Worm (Caenorhabditis elegans) whole organism, L2 larva: ENCODE results near the gene srh-251.

ENCODE experiments used
- C34F6.9 ChIP-seq: fragments of 150-350 bp; optimal IDR thresholded peaks from 2 replicates; lab custom pipeline; 2014; ENCODE audit warnings: missing biosample characterization, missing genetic modification characterization
- F13H6.1 ChIP-seq: sonication (generic microtip); optimal IDR thresholded peaks from 2 replicates; lab custom pipeline; 2016; ENCODE audit warnings: missing genetic modification characterization, missing compliant biosample characterization
- R02D3.7 ChIP-seq: fragments of 150-350 bp; optimal IDR thresholded peaks from 2 replicates; lab custom pipeline; 2014; ENCODE audit warnings: missing biosample characterization, missing genetic modification characterization
- Y55F3AM.14 ChIP-seq: fragments of 200-800 bp; sonication (Bioruptor generic); optimal IDR thresholded peaks from 2 replicates; lab custom pipeline; 2018; ENCODE audit warnings: mild to moderate bottlenecking, missing genetic modification characterization, missing compliant biosample characterization
- ama-1 ChIP-seq: fragments of 150-350 bp; optimal IDR thresholded peaks from 2 replicates; lab custom pipeline; 2018; ENCODE audit warnings: inconsistent platforms
- blmp-1 ChIP-seq: sonication (generic microtip); optimal IDR thresholded peaks from 2 replicates; lab custom pipeline; 2017; ENCODE audit warnings: missing genetic modification characterization, mild to moderate bottlenecking, missing compliant biosample characterization, antibody characterized with exemption, moderate library complexity; ENCODE audit not compliant: insufficient read depth
- ceh-16 ChIP-seq: fragments of 150-350 bp; optimal IDR thresholded peaks from 2 replicates; lab custom pipeline; 2014; ENCODE audit warnings: missing biosample characterization, missing genetic modification characterization
- egl-27 ChIP-seq: sonication (generic microtip); optimal IDR thresholded peaks from 3 replicates; lab custom pipeline; 2017; ENCODE audit warnings: missing biosample characterization, missing genetic modification reagents, missing genetic modification characterization
- elt-1 ChIP-seq: fragments of 150-350 bp; optimal IDR thresholded peaks from 2 replicates; lab custom pipeline; 2014; ENCODE audit warnings: missing biosample characterization, missing genetic modification characterization
- elt-3 ChIP-seq: sonication (generic microtip); optimal IDR thresholded peaks from 2 replicates; lab custom pipeline; 2017; ENCODE audit warnings: missing biosample characterization, missing genetic modification characterization
- gmeb-1 ChIP-seq: fragments of 150-350 bp; optimal IDR thresholded peaks from 2 replicates; lab custom pipeline; 2014; ENCODE audit warnings: missing biosample characterization, missing genetic modification characterization
- lin-39 ChIP-seq: fragments of 150-350 bp; optimal IDR thresholded peaks from 2 replicates; lab custom pipeline; 2014; ENCODE audit warnings: missing biosample characterization, missing genetic modification reagents, missing genetic modification characterization
- lsy-2 ChIP-seq, 2 experiments: fragments of 150-350 bp in 1 of 2; sonication (generic microtip) in 1 of 2; optimal IDR thresholded peaks; 2 replicates each; lab custom pipeline; 2014 to 2017; ENCODE audit warnings: missing biosample characterization in 2 of 2, missing genetic modification characterization in 2 of 2
- mab-5 ChIP-seq: fragments of 150-350 bp; optimal IDR thresholded peaks from 2 replicates; lab custom pipeline; 2014; ENCODE audit warnings: missing biosample characterization, missing genetic modification characterization
- mbf-1 ChIP-seq: sonication (generic microtip); optimal IDR thresholded peaks from 2 replicates; lab custom pipeline; 2017; ENCODE audit warnings: missing biosample characterization, missing genetic modification characterization
- mdl-1 ChIP-seq, 2 experiments: fragments of 150-350 bp in 1 of 2; sonication (generic microtip) in 1 of 2; optimal IDR thresholded peaks; 2 replicates each; lab custom pipeline; 2017; ENCODE audit warnings: missing biosample characterization in 2 of 2, missing genetic modification characterization in 2 of 2
- nhr-21 ChIP-seq: fragments of 150-350 bp; optimal IDR thresholded peaks from 2 replicates; lab custom pipeline; 2014; ENCODE audit warnings: missing biosample characterization, missing genetic modification characterization
- nhr-237 ChIP-seq: fragments of 150-350 bp; optimal IDR thresholded peaks from 2 replicates; lab custom pipeline; 2014; ENCODE audit warnings: missing biosample characterization, missing genetic modification characterization
- nhr-25 ChIP-seq: fragments of 150-350 bp; sonication (generic microtip); optimal IDR thresholded peaks from 3 replicates; lab custom pipeline; 2014; ENCODE audit warnings: missing biosample characterization, missing genetic modification characterization
- nhr-6 ChIP-seq: fragments of 150-350 bp; optimal IDR thresholded peaks from 2 replicates; lab custom pipeline; 2014; ENCODE audit warnings: missing biosample characterization, missing genetic modification characterization
- nhr-77 ChIP-seq: fragments of 150-350 bp; optimal IDR thresholded peaks from 2 replicates; lab custom pipeline; 2014; ENCODE audit warnings: missing biosample characterization, missing genetic modification characterization
- sem-4 ChIP-seq: fragments of 150-350 bp; optimal IDR thresholded peaks from 2 replicates; lab custom pipeline; 2014; ENCODE audit warnings: missing biosample characterization, missing genetic modification reagents, missing genetic modification characterization
- sma-3 ChIP-seq: sonication (generic microtip); optimal IDR thresholded peaks from 2 replicates; lab custom pipeline; 2016; ENCODE audit warnings: missing genetic modification reagents, missing genetic modification characterization, missing compliant biosample characterization
- sma-9 ChIP-seq, 2 experiments: fragments of 150-350 bp in 1 of 2; sonication (generic microtip) in 1 of 2; optimal IDR thresholded peaks; 2 replicates each; lab custom pipeline; 2014 to 2016; ENCODE audit warnings: missing genetic modification characterization in 2 of 2, mild to moderate bottlenecking in 1 of 2, missing biosample characterization in 1 of 2, missing compliant biosample characterization in 1 of 2, missing genetic modification reagents in 1 of 2, moderate library complexity in 1 of 2
- unc-39 ChIP-seq: fragments of 150-350 bp; optimal IDR thresholded peaks from 2 replicates; lab custom pipeline; 2014; ENCODE audit warnings: missing biosample characterization, missing genetic modification characterization
- unc-62 ChIP-seq: fragments of 150-350 bp; optimal IDR thresholded peaks from 2 replicates; lab custom pipeline; 2014; ENCODE audit warnings: missing biosample characterization, missing genetic modification reagents, missing genetic modification characterization
- zag-1 ChIP-seq: fragments of 150-350 bp; optimal IDR thresholded peaks from 2 replicates; lab custom pipeline; 2014; ENCODE audit warnings: missing biosample characterization, missing genetic modification characterization
- ztf-4 ChIP-seq: fragments of 150-350 bp; optimal IDR thresholded peaks from 2 replicates; lab custom pipeline; 2014; ENCODE audit warnings: missing biosample characterization, missing genetic modification characterization

srh-251 gene

ce11 chrV:15337405-15337804 lies 42.3 kb downstream of the srh-251 start, which contains the start of gene wrt-7:
TSS of gene wrt-7 (minus strand) at chrV:15337505.
- TF ChIP-seq nhr-21 (tag; lab: Kevin White, UChicago): no peak
- no peak for TF ChIP-seq ceh-16 (tag; lab: Kevin White, UChicago)
- TF ChIP-seq zag-1 (tag; lab: Kevin White, UChicago): no peak
- TF ChIP-seq mbf-1 (tag; lab: Kevin White, UChicago): no peak
- TF ChIP-seq nhr-237: no peak

- TF ChIP-seq gmeb-1 (tag; lab: Kevin White, UChicago): no peak
- TF ChIP-seq nhr-77 (tag; lab: Kevin White, UChicago): no peak
- no peak for TF ChIP-seq ama-1 (lab: Kevin White, UChicago)
- TF ChIP-seq zag-1 (tag; lab: Kevin White, UChicago): no peak
- no peak for TF ChIP-seq elt-1 (tag; lab: Kevin White, UChicago)
- no peak for TF ChIP-seq unc-39 (tag; lab: Kevin White, UChicago)
- TF ChIP-seq lin-39 (tag; lab: Kevin White, UChicago): no peak
- TF ChIP-seq sem-4 (tag; lab: Kevin White, UChicago): no peak
- no peak for TF ChIP-seq unc-62 (GFP tag; lab: Kevin White, UChicago)
- no peak for TF ChIP-seq elt-3
- TF ChIP-seq nhr-25 (tag; lab: Kevin White, UChicago): no peak
- no peak for TF ChIP-seq mdl-1 (tag; optimal IDR thresholded peaks at IDR 0.05; lab: Kevin White, UChicago)
- no peak for TF ChIP-seq R02D3.7
These were observed 46.9 kb downstream of the srh-251 start, which contains the start of gene srw-113 for ce11 chrV:15332851-15333250. TSS of gene srw-113 (plus strand) at chrV:15333151.

- TF ChIP-seq ceh-16 (tag; lab: Kevin White, UChicago) (no peak), unc-62 (GFP tag; lab: Kevin White, UChicago) (no peak), mab-5 (tag; lab: Kevin White, UChicago) (no peak), lin-39 (tag; lab: Kevin White, UChicago) (no peak), blmp-1 (tag; lab: Kevin White, UChicago) (no peak), C34F6.9 (no peak), sma-9 (GFP tag; optimal IDR thresholded peaks at IDR 0.05; lab: Kevin White, UChicago) (no peak), sma-9 (tag; optimal IDR thresholded peaks at IDR 0.05; lab: Kevin White, UChicago) (no peak), mbf-1 (tag; lab: Kevin White, UChicago) (no peak), ztf-4 (tag; lab: Kevin White, UChicago) (no peak), unc-39 (tag; lab: Kevin White, UChicago) (no peak), F13H6.1 (tag; lab: Kevin White, UChicago) (no peak), egl-27 (tag; lab: Kevin White, UChicago) (no peak), nhr-6 (tag; lab: Kevin White, UChicago) (no peak), Y55F3AM.14 (no peak), sma-3 (GFP tag; lab: Kevin White, UChicago) (no peak), lsy-2 (tag; optimal IDR thresholded peaks at IDR 0.05; lab: Kevin White, UChicago) (no peak)
These were observed 49.4 kb downstream of the srh-251 start, which contains the start of gene srh-295 for ce11 chrV:15330314-15330713. TSS of gene srh-295 (plus strand) at chrV:15330614.
